Fruit fly (Drosophila melanogaster): Measurements from ENCODE around the gene CG3706.

Gene CG3706

dm6 chrX:953807-954206 lies 21.5 kb upstream of the CG3706 start:
- TF ChIP-seq ttk (GFP tag; IDR thresholded peaks at IDR 0.05) = peak; percentile 20; the same call in 1 of the 2 replicates
- peak; percentile 31; the same call in 1 of the 2 replicates for TF ChIP-seq vvl (GFP tag; IDR thresholded peaks at IDR 0.05)
- no peak for TF ChIP-seq ash1 (GFP tag; optimal IDR thresholded peaks at IDR 0.05)
- TF ChIP-seq CG18599 (GFP tag; optimal IDR thresholded peaks at IDR 0.05) = peak; percentile 33
- TF ChIP-seq Adf1 (GFP tag; IDR thresholded peaks at IDR 0.05) = no peak
- TF ChIP-seq hkb (optimal IDR thresholded peaks at IDR 0.05) = no peak
- TF ChIP-seq hkb (GFP tag; IDR thresholded peaks at IDR 0.05) = 0 out of 2 replicates have a peak, but pooled peaks have one; percentile 22
- peak; percentile 77 for TF ChIP-seq Med (GFP tag)
- TF ChIP-seq lab (GFP tag; optimal IDR thresholded peaks at IDR 0.05) = peak; percentile 10
- peak; percentile 18 for TF ChIP-seq CG15514 (GFP tag; optimal IDR thresholded peaks at IDR 0.05)
- peak; percentile 3 for TF ChIP-seq CG2678 (tag; optimal IDR thresholded peaks at IDR 0.05)
- TF ChIP-seq tgo (GFP tag; IDR thresholded peaks at IDR 0.05) = peak; percentile 27; the same call in 1 of the 3 replicates
- no peak for TF ChIP-seq CG11695 (GFP tag; IDR thresholded peaks at IDR 0.05)
- TF ChIP-seq Ets65A (GFP tag) = peak; percentile 76
- TF ChIP-seq ci (GFP tag; IDR thresholded peaks at IDR 0.05) = 0 out of 3 replicates have a peak, but pooled peaks have one; percentile 27
- TF ChIP-seq CG12769 (tag; optimal IDR thresholded peaks at IDR 0.05) = peak; percentile 5
- TF ChIP-seq CG8290 (GFP tag; optimal IDR thresholded peaks at IDR 0.05) = no peak
- TF ChIP-seq CG8290 (tag; optimal IDR thresholded peaks at IDR 0.05) = peak in 1 of 2 experiments; percentile 9
- no peak for TF ChIP-seq bab2 (GFP tag; optimal IDR thresholded peaks at IDR 0.05)
- TF ChIP-seq toy (GFP tag; IDR thresholded peaks at IDR 0.05) = no peak
- TF ChIP-seq dysf (GFP tag; IDR thresholded peaks at IDR 0.05) = 0 out of 3 replicates have a peak, but pooled peaks have one; percentile 33
- peak; percentile 28; the same call in 1 of the 2 replicates for TF ChIP-seq Ptx1 (GFP tag; IDR thresholded peaks at IDR 0.05)
- peak; percentile 44; the same call in 1 of the 2 replicates for TF ChIP-seq CG32532 (GFP tag; IDR thresholded peaks at IDR 0.05)
- TF ChIP-seq Ada2b (GFP tag; IDR thresholded peaks at IDR 0.05) = 0 out of 2 replicates have a peak, but pooled peaks have one; percentile 23
- TF ChIP-seq CG3163 (GFP tag; optimal IDR thresholded peaks at IDR 0.05) = no peak
- TF ChIP-seq Pdp1 (GFP tag; optimal IDR thresholded peaks at IDR 0.05) = peak in 1 of 2 experiments; percentile 9
- peak; percentile 21 for TF ChIP-seq CG11504 (tag; optimal IDR thresholded peaks at IDR 0.05)
- peak; percentile 4 for TF ChIP-seq grau (tag; optimal IDR thresholded peaks at IDR 0.05)
- TF ChIP-seq row (GFP tag; IDR thresholded peaks at IDR 0.05) = peak; percentile 32; the same call in 2 of the 3 replicates
- TF ChIP-seq CG18262 (tag; optimal IDR thresholded peaks at IDR 0.05) = no peak

- TF ChIP-seq CG15696 (tag; optimal IDR thresholded peaks at IDR 0.05) = no peak
Observed at dm6 chrX:951800-952199, 19.5 kb upstream of the CG3706 start, which contains the start of gene CG3690. TSS of gene CG3690 (minus strand) at chrX:951900.

- TF ChIP-seq Camta (GFP tag; optimal IDR thresholded peaks at IDR 0.05) (no peak), slbo (GFP tag; IDR thresholded peaks at IDR 0.05) (peak; percentile 69), pfk (GFP tag; optimal IDR thresholded peaks at IDR 0.05) (no peak), CG17802 (tag; optimal IDR thresholded peaks at IDR 0.05) (no peak), ewg (GFP tag; optimal IDR thresholded peaks at IDR 0.05) (no peak), zf30C (GFP tag; optimal IDR thresholded peaks at IDR 0.05) (no peak), CG14710 (tag; optimal IDR thresholded peaks at IDR 0.05) (no peak), CG5180 (GFP tag; optimal IDR thresholded peaks at IDR 0.05) (no peak), croc (GFP tag; conservative IDR thresholded peaks at IDR 0.05) (no peak), kay (GFP tag; optimal IDR thresholded peaks at IDR 0.05) (no peak), disco-r (GFP tag; optimal IDR thresholded peaks at IDR 0.05) (no peak), corto (GFP tag; optimal IDR thresholded peaks at IDR 0.05) (no peak), zfh2 (GFP tag; optimal IDR thresholded peaks at IDR 0.05) (peak; percentile 45), CG12391 (tag; optimal IDR thresholded peaks at IDR 0.05) (no peak), sug (tag; optimal IDR thresholded peaks at IDR 0.05) (peak; percentile 14), CG4820 (GFP tag; optimal IDR thresholded peaks at IDR 0.05) (no peak), NK7.1 (GFP tag; optimal IDR thresholded peaks at IDR 0.05) (no peak), CG1832 (GFP tag; optimal IDR thresholded peaks at IDR 0.05) (no peak), vnd (GFP tag; IDR thresholded peaks at IDR 0.05; ENCODE audit: partially characterized antibody) (no peak), Neu2 (GFP tag; optimal IDR thresholded peaks at IDR 0.05; ENCODE audit: borderline replicate concordance) (no peak)
Observed at dm6 chrX:948285-948556, 15.9 kb upstream of the CG3706 start.

Measured in whole organism, embryonic.